Worm (Caenorhabditis elegans) whole organism, midembryonic: Measurements from ENCODE around the gene hlh-11.

Source experiments
- T22C8.4 ChIP-seq: fragments of 200-800 bp; sonication (Bioruptor generic); IDR thresholded peaks from 2 replicates; pipeline ENCODE4 v1.3.6; 2022; ENCODE audit warnings: missing genetic modification characterization, missing compliant biosample characterization
- flt-1 ChIP-seq: fragments of 200-800 bp; sonication (Bioruptor generic); IDR thresholded peaks from 2 replicates; pipeline ENCODE4 v1.3.6; 2022; ENCODE audit warnings: missing genetic modification characterization, missing compliant biosample characterization
- med-1 ChIP-seq: sonication (generic microtip); optimal IDR thresholded peaks from 2 replicates; lab custom pipeline; 2017; ENCODE audit warnings: missing genetic modification characterization, mild to moderate bottlenecking, missing compliant biosample characterization, antibody characterized with exemption, missing genetic modification reagents; ENCODE audit not compliant: insufficient read depth
- tab-1 ChIP-seq: fragments of 200-800 bp; sonication (Bioruptor generic); IDR thresholded peaks from 2 replicates; pipeline ENCODE4 v1.3.6; 2022; ENCODE audit warnings: missing genetic modification characterization, missing compliant biosample characterization
- ztf-23 ChIP-seq: fragments of 200-800 bp; sonication (Bioruptor generic); IDR thresholded peaks from 2 replicates; pipeline ENCODE4 v1.3.6; 2022; ENCODE audit warnings: missing genetic modification reagents, missing genetic modification characterization, missing compliant biosample characterization
- ztf-29 ChIP-seq: fragments of 200-800 bp; sonication (Bioruptor generic); IDR thresholded peaks from 2 replicates; pipeline ENCODE4 v1.3.6; 2022; ENCODE audit warnings: missing genetic modification reagents, missing genetic modification characterization, missing compliant biosample characterization

ce11 chrIII:9626602-9627001 is 7.1 kb downstream of the hlh-11 start:
- TF ChIP-seq med-1 (no peak), T22C8.4 (no peak), ztf-23 (GFP tag; lab: Robert Waterston, UW) (no peak), tab-1 (GFP tag; lab: Robert Waterston, UW) (no peak), ztf-29 (GFP tag; lab: Robert Waterston, UW) (no peak), flt-1 (GFP tag; lab: Robert Waterston, UW) (no peak)
